Worm (Caenorhabditis elegans): ENCODE data around the gene sur-7.

Gene sur-7

DNA sequence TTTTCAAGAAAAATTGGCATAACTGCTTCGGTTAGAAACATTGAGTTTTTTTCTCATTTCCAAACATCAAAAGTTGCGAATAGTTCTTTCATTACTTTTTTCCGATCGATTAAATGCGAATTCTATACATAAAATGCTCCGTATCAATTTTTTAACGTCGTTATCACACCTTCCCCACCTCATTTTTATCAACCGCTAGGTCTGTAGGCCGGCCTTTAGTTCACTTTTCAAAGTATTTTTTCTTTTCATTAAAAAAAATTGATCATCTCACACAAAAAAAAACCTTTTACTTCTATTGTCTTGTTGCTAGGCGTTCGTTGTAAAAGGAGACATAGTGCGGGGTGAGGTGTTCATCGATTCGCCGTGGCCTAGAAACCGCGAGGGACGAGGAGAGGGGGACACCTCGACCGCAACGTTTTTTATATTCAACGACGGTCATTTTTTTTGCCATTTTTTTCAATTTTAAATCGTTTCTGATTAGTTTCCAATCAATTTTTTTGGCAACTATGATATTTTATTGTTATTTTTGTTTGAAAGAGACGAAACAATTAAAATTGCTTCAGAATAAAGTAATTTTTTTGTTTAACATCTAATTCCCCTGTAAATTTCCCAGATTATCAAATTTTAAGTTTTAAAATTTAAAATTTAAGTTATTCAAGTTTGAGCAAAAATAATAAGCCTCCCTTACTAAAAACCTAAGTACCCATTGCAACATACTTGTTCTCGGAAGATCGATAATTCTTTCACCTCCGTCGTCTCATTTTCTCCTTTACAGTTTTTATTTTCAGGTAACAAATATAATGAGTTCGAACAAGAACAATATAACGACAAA lies at the start of gene sur-7:
sur-7 (plus strand) TSS at position 782 of the 832 bp plus-strand sequence.
- TF ChIP-seq F13C5.2 (tag; optimal IDR thresholded peaks at IDR 0.05), result no peak
- TF ChIP-seq tbx-37 (GFP tag; conservative IDR thresholded peaks at IDR 0.05), result peak; percentile 46; the same call in 1 of the 2 replicates

DNA sequence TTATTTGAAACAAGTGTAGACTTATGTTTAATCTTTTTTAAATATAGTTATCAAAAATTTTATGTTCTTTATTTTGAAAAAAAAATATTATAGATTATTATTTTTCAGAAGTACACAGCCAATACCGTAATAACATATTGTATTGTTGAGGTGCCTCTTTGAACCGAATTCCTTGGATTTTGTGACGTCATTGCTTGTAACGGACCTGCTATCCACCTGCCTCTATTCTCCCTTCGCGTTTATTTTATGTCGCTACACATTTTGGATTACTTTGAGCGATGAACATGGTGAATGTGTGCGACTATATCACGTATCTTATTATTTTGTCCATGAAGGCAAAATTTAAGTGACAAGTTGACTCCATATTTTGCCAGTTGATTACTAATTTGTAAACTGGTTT lies 49.2 kb upstream of the sur-7 start:
- TF ChIP-seq tbx-37 (GFP tag; conservative IDR thresholded peaks at IDR 0.05), result no peak
- TF ChIP-seq ets-7 (tag; optimal IDR thresholded peaks at IDR 0.05), result no peak
- TF ChIP-seq hmg-4 (GFP tag; optimal IDR thresholded peaks at IDR 0.05), result no peak
- TF ChIP-seq hnd-1 (tag; optimal IDR thresholded peaks at IDR 0.05), result no peak
- TF ChIP-seq aly-1 (tag; optimal IDR thresholded peaks at IDR 0.05), result no peak
- TF ChIP-seq hmbx-1 (tag; optimal IDR thresholded peaks at IDR 0.05), result no peak
- no peak for TF ChIP-seq sea-1 (GFP tag; conservative IDR thresholded peaks at IDR 0.05)

DNA sequence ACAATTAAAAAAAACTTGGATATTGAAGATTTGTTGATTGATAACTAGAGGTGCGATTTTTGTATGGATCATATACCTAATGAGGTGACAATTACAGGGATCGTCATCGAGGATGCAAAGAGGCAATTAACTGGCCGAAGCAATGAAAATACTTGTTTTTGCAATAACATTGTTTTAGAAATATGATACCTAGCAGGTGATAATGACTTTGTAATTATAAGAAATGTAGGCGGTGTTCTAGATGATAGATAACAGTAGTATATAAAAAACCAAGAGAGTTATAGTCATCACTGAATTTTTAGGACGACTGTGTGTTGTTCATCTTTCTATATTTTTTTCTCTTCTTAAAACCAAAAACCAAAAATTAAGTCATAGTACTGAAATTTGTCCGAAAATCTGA lies 48.1 kb upstream of the sur-7 start, which contains the start of gene C11G6.2:
C11G6.2 (plus strand) TSS at position 301 of the 400 bp plus-strand sequence.
- TF ChIP-seq flt-1 (GFP tag; IDR thresholded peaks at IDR 0.05) (no peak), F13C5.2 (tag; optimal IDR thresholded peaks at IDR 0.05) (no peak), tbx-11 (GFP tag; IDR thresholded peaks at IDR 0.05) (no peak), scrt-1 (GFP tag; IDR thresholded peaks at IDR 0.05) (no peak), hmbx-1 (tag; optimal IDR thresholded peaks at IDR 0.05) (no peak), ceh-13 (GFP tag; optimal IDR thresholded peaks at IDR 0.05) (no peak), hmg-4 (GFP tag; optimal IDR thresholded peaks at IDR 0.05) (no peak), ama-1 (optimal IDR thresholded peaks at IDR 0.05) (no peak), ets-7 (tag; optimal IDR thresholded peaks at IDR 0.05) (no peak), ceh-36 (tag; optimal IDR thresholded peaks at IDR 0.05) (no peak), hnd-1 (tag; optimal IDR thresholded peaks at IDR 0.05) (no peak), aly-1 (tag; optimal IDR thresholded peaks at IDR 0.05) (no peak), tra-4 (tag; optimal IDR thresholded peaks at IDR 0.05) (no peak), B0310.2 (tag; optimal IDR thresholded peaks at IDR 0.05) (no peak), tbx-37 (GFP tag; conservative IDR thresholded peaks at IDR 0.05) (no peak), pes-1 (GFP tag; IDR thresholded peaks at IDR 0.05) (no peak)

DNA sequence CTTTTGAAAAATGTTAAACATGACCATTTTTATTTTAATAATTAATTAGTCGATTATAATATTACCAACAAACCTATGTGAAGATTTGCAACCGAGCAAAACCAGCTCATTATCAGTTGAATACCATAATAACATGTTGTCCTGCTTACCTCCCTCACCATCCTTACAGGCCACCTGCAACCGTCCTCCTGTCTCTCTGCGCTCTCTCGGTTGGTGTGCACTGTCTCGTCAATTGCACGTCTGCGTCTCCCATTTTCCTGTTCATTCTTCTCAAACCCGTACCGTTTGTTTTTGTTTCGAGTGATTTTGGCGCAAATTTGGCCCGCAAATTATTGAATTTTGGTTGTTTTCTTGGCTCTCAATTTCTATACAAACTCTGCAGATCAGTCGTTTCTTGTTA lies 45.0 kb upstream of the sur-7 start:
- TF ChIP-seq hnd-1 (tag; optimal IDR thresholded peaks at IDR 0.05) (no peak), ama-1 (optimal IDR thresholded peaks at IDR 0.05) (no peak), tbx-37 (GFP tag; conservative IDR thresholded peaks at IDR 0.05) (no peak), pes-1 (GFP tag; IDR thresholded peaks at IDR 0.05) (no peak), ceh-36 (tag; optimal IDR thresholded peaks at IDR 0.05) (no peak), ceh-13 (GFP tag; optimal IDR thresholded peaks at IDR 0.05) (no peak), F13C5.2 (tag; optimal IDR thresholded peaks at IDR 0.05) (no peak)

DNA sequence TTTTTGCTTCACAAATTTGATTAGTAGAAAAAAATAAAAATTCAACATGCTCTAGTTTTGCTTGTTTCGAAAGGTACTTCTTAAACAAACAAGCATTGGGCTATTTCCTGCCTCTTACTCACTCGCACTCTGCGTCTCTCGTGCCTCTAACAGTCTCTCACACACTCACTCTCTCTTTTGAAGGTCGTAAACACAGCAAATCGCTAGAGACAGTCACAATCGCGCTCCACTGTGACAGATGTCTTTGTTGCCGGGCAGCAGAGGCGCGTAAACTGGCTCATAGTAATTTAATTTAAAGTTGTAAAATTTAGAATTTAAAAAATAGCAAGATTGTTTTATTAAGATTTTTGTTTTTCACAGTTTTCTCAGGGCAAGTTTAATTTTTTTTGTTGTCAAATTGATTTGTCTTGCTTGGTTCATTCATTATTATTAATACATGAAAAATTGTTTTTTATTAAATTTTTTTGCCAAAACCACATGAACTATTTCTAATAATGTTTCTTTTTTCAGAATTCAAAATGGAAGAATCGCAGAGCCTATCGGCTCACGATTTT lies 44.4 kb upstream of the sur-7 start, which contains the start of gene taf-3:
taf-3 (plus strand) TSS at position 504 of the 554 bp plus-strand sequence.
- TF ChIP-seq ets-7 (tag; optimal IDR thresholded peaks at IDR 0.05) (no peak), F13C5.2 (tag; optimal IDR thresholded peaks at IDR 0.05) (peak; percentile 22)

DNA sequence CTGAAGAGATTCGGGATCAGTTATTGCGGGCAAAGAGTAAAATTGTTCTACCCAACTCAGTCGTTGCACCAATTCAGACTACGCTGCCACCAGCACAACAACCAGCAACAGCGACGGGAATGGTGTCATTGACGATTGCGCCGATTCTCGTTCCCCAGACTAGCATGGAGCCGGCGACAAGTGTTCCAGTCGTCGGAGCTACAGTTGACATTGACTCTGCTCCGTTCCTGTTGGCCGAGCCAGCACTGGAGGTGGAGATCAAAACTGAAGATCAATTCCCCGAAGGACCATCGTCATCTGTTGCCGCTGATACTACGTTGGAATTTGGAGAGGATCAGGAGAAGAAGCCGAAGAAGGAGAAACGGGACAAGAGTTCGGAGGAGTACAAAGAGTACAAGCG lies 41.0 kb upstream of the sur-7 start:
- TF ChIP-seq F13C5.2 (tag; optimal IDR thresholded peaks at IDR 0.05) (no peak), tbx-11 (GFP tag; IDR thresholded peaks at IDR 0.05) (no peak), B0310.2 (tag; optimal IDR thresholded peaks at IDR 0.05) (no peak), hnd-1 (tag; optimal IDR thresholded peaks at IDR 0.05) (no peak), hmg-4 (GFP tag; optimal IDR thresholded peaks at IDR 0.05) (no peak), sea-1 (GFP tag; conservative IDR thresholded peaks at IDR 0.05) (no peak), pes-1 (GFP tag; IDR thresholded peaks at IDR 0.05) (no peak), ceh-13 (GFP tag; optimal IDR thresholded peaks at IDR 0.05) (no peak)

DNA sequence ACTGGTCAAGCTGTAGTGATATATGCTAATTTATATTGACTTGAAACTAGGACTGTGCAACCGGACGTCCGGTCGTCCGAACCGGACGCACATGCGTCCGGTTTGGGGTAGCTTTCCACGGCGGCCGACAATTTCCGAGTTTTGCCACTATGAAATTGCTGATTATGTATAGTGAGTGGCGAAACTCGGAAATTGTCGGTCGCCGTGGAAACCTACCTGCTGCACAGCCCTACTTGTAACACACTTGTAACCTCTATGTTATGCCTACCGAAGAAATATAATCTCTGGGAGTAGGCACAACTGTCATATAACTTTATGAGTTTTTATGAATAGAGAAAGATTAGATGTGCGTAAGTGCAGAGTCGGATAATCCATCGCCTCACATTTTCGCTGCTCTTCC lies 39.4 kb upstream of the sur-7 start:
- TF ChIP-seq scrt-1 (GFP tag; IDR thresholded peaks at IDR 0.05) (no peak), flt-1 (GFP tag; IDR thresholded peaks at IDR 0.05) (no peak), tra-4 (tag; optimal IDR thresholded peaks at IDR 0.05) (no peak), ets-7 (tag; optimal IDR thresholded peaks at IDR 0.05) (no peak), ceh-13 (GFP tag; optimal IDR thresholded peaks at IDR 0.05) (no peak), ama-1 (optimal IDR thresholded peaks at IDR 0.05) (no peak), hnd-1 (tag; optimal IDR thresholded peaks at IDR 0.05) (no peak), hmbx-1 (tag; optimal IDR thresholded peaks at IDR 0.05) (no peak), sea-1 (GFP tag; conservative IDR thresholded peaks at IDR 0.05) (no peak), tbx-37 (GFP tag; conservative IDR thresholded peaks at IDR 0.05) (no peak), hmg-4 (GFP tag; optimal IDR thresholded peaks at IDR 0.05) (no peak), aly-1 (tag; optimal IDR thresholded peaks at IDR 0.05) (no peak), tbx-11 (GFP tag; IDR thresholded peaks at IDR 0.05) (no peak), pes-1 (GFP tag; IDR thresholded peaks at IDR 0.05) (no peak), F13C5.2 (tag; optimal IDR thresholded peaks at IDR 0.05) (no peak)

DNA sequence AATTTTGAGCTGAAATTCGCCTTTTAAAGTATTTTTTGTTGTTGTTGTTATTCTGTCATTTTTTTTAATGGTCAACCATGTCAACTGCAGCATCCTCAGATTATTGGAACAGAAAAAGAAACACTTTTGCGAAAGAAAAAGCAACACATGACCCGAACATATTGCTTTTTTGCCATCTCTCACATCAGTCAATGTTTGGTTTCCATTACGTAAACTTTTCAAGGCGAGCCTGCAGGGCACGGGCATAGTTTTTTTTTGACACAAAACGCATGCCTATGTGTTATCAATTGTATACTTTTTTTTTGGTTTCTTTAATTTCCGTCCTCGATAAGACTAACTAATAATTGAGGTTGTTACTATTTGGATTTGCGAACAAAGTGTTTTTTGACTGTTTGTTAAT lies 39.0 kb upstream of the sur-7 start:
- TF ChIP-seq ceh-36 (tag; optimal IDR thresholded peaks at IDR 0.05), result no peak
- no peak for TF ChIP-seq hmbx-1 (tag; optimal IDR thresholded peaks at IDR 0.05)
- TF ChIP-seq ama-1 (optimal IDR thresholded peaks at IDR 0.05), result no peak
- no peak for TF ChIP-seq ets-7 (tag; optimal IDR thresholded peaks at IDR 0.05)
- TF ChIP-seq F13C5.2 (tag; optimal IDR thresholded peaks at IDR 0.05), result no peak
- no peak for TF ChIP-seq aly-1 (tag; optimal IDR thresholded peaks at IDR 0.05)
- no peak for TF ChIP-seq flt-1 (GFP tag; IDR thresholded peaks at IDR 0.05)
- TF ChIP-seq tbx-11 (GFP tag; IDR thresholded peaks at IDR 0.05), result no peak
- no peak for TF ChIP-seq hnd-1 (tag; optimal IDR thresholded peaks at IDR 0.05)
- no peak for TF ChIP-seq tbx-37 (GFP tag; conservative IDR thresholded peaks at IDR 0.05)
